Worm (Caenorhabditis elegans): ENCODE data around the gene T01C1.4.

Gene T01C1.4

ce11 chrX:10681698-10682097 is 35.2 kb downstream of the T01C1.4 start, which contains the start of gene phf-31:
phf-31 (plus strand) TSS chrX:10681998.
- TF ChIP-seq lin-39 (tag; optimal IDR thresholded peaks at IDR 0.05) (no peak), nhr-90 (tag; optimal IDR thresholded peaks at IDR 0.05; ENCODE audit: poor library complexity) (no peak), xbp-1 (tag; optimal IDR thresholded peaks at IDR 0.05) (no peak), jun-1 (tag; optimal IDR thresholded peaks at IDR 0.05) (no peak), sup-37 (GFP tag; optimal IDR thresholded peaks at IDR 0.05) (no peak), ztf-4 (tag; optimal IDR thresholded peaks at IDR 0.05) (no peak), vab-15 (tag; optimal IDR thresholded peaks at IDR 0.05) (no peak), zag-1 (tag; optimal IDR thresholded peaks at IDR 0.05) (no peak), ceh-90 (tag; optimal IDR thresholded peaks at IDR 0.05) (no peak), ces-1 (GFP tag; optimal IDR thresholded peaks at IDR 0.05) (no peak)

- TF ChIP-seq nhr-11 (tag; optimal IDR thresholded peaks at IDR 0.05) (no peak), blmp-1 (tag; optimal IDR thresholded peaks at IDR 0.05) (peak; percentile 27), unc-86 (tag; optimal IDR thresholded peaks at IDR 0.05) (no peak), fkh-4 (tag; optimal IDR thresholded peaks at IDR 0.05; ENCODE audit: borderline replicate concordance) (no peak), lsy-2 (tag; optimal IDR thresholded peaks at IDR 0.05) (peak in 1 of 2 experiments; percentile 36), ces-1 (GFP tag; optimal IDR thresholded peaks at IDR 0.05) (no peak), lin-14 (GFP tag; optimal IDR thresholded peaks at IDR 0.05) (peak; percentile 79), dpl-1 (GFP tag; optimal IDR thresholded peaks at IDR 0.05) (peak in 2 of 3 experiments; percentile 11 to 37), efl-1 (optimal IDR thresholded peaks at IDR 0.05) (peak in 1 of 2 experiments; percentile 23), efl-1 (GFP tag; optimal IDR thresholded peaks at IDR 0.05 in 1 of 2) (peak in 1 of 2 experiments; percentile 91), ceh-90 (tag; optimal IDR thresholded peaks at IDR 0.05) (no peak), nhr-90 (tag; optimal IDR thresholded peaks at IDR 0.05; ENCODE audit: poor library complexity) (no peak), nhr-71 (tag; optimal IDR thresholded peaks at IDR 0.05) (peak; percentile 23), F16B12.6 (tag; optimal IDR thresholded peaks at IDR 0.05) (peak; percentile 77), mep-1 (tag; optimal IDR thresholded peaks at IDR 0.05) (peak; percentile 17), nhr-19 (GFP tag; conservative IDR thresholded peaks at IDR 0.05) (no peak), ceh-63 (GFP tag; optimal IDR thresholded peaks at IDR 0.05) (no peak), mdl-1 (tag; optimal IDR thresholded peaks at IDR 0.05) (peak in 1 of 2 experiments; percentile 34), lir-3 (tag; optimal IDR thresholded peaks at IDR 0.05; ENCODE audit: poor library complexity) (no peak), grh-1 (GFP tag; IDR thresholded peaks at IDR 0.05) (no peak), unc-98 (GFP tag; IDR thresholded peaks at IDR 0.05) (no peak), ztf-11 (tag; optimal IDR thresholded peaks at IDR 0.05) (no peak), lin-15B (tag; optimal IDR thresholded peaks at IDR 0.05) (no peak), snu-23 (GFP tag; optimal IDR thresholded peaks at IDR 0.05) (peak; percentile 58), C34B4.2 (tag; optimal IDR thresholded peaks at IDR 0.05) (no peak), elt-3 (tag; optimal IDR thresholded peaks at IDR 0.05) (no peak), hpl-2 (GFP tag; optimal IDR thresholded peaks at IDR 0.05) (no peak), C16A3.4 (tag; optimal IDR thresholded peaks at IDR 0.05) (peak; percentile 22), ama-1 (optimal IDR thresholded peaks at IDR 0.05) (no peak), lin-35 (GFP tag; optimal IDR thresholded peaks at IDR 0.05) (peak in 1 of 2 experiments; percentile 65), skn-1 (tag; optimal IDR thresholded peaks at IDR 0.05) (peak; percentile 8), nhr-20 (tag; optimal IDR thresholded peaks at IDR 0.05) (peak; percentile 36), pag-3 (tag; optimal IDR thresholded peaks at IDR 0.05; ENCODE audit: borderline replicate concordance, insufficient read depth) (peak; percentile 18)
These were observed 37.7 kb downstream of the T01C1.4 start for ce11 chrX:10679193-10679592.
